Worm (Caenorhabditis elegans) whole organism, midembryonic: Measurements from ENCODE around the gene str-35.
A peak's percentile ranks its signal among the peaks of the same experiment; 100 is the strongest.

Experiments
- T22C8.4 ChIP-seq: fragments of 200-800 bp; sonication (Bioruptor generic); IDR thresholded peaks from 2 replicates; pipeline ENCODE4 v1.3.6; 2022; ENCODE audit warnings: missing genetic modification characterization, missing compliant biosample characterization
- cog-1 ChIP-seq: sonication (generic microtip); optimal IDR thresholded peaks from 2 replicates; lab custom pipeline; 2016; ENCODE audit warnings: missing genetic modification characterization, missing compliant biosample characterization
- flt-1 ChIP-seq: fragments of 200-800 bp; sonication (Bioruptor generic); IDR thresholded peaks from 2 replicates; pipeline ENCODE4 v1.3.6; 2022; ENCODE audit warnings: missing genetic modification characterization, missing compliant biosample characterization
- klf-2 ChIP-seq: fragments of 200-800 bp; sonication (Bioruptor generic); conservative IDR thresholded peaks from 2 replicates; pipeline ENCODE4 v1.3.6; 2022; ENCODE audit warnings: missing genetic modification reagents, missing genetic modification characterization, missing compliant biosample characterization
- med-1 ChIP-seq: sonication (generic microtip); optimal IDR thresholded peaks from 2 replicates; lab custom pipeline; 2017; ENCODE audit warnings: missing genetic modification characterization, mild to moderate bottlenecking, missing compliant biosample characterization, antibody characterized with exemption, missing genetic modification reagents; ENCODE audit not compliant: insufficient read depth
- ref-1 ChIP-seq: fragments of 200-800 bp; sonication (Bioruptor generic); conservative IDR thresholded peaks from 2 replicates; pipeline ENCODE4 v1.3.6; 2022; ENCODE audit warnings: missing genetic modification reagents, missing genetic modification characterization, missing compliant biosample characterization
- tab-1 ChIP-seq: fragments of 200-800 bp; sonication (Bioruptor generic); IDR thresholded peaks from 2 replicates; pipeline ENCODE4 v1.3.6; 2022; ENCODE audit warnings: missing genetic modification characterization, missing compliant biosample characterization
- ztf-23 ChIP-seq: fragments of 200-800 bp; sonication (Bioruptor generic); IDR thresholded peaks from 2 replicates; pipeline ENCODE4 v1.3.6; 2022; ENCODE audit warnings: missing genetic modification reagents, missing genetic modification characterization, missing compliant biosample characterization
- ztf-29 ChIP-seq: fragments of 200-800 bp; sonication (Bioruptor generic); IDR thresholded peaks from 2 replicates; pipeline ENCODE4 v1.3.6; 2022; ENCODE audit warnings: missing genetic modification reagents, missing genetic modification characterization, missing compliant biosample characterization

The str-35 gene

DNA sequence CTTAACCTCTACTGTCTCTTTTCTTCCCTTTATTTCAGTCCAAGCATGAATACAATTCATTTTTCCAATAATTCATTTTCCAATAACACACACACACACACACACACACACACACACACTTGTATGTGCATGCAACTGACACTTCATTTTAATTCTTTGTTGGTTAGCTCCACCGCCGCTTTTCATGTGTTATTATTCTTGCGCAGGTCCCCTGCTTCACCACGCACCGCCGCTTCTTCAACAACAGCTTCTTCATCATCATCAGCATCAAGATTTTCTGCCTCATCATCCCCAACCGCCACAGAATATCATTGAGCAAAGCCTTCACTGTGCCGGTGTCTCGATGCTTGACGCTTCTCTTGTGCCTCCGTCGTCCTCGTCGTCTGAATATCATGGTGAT, 29.8 kb downstream of the str-35 start:
- no peak for TF ChIP-seq med-1
- TF ChIP-seq ztf-29 (GFP tag; lab: Robert Waterston, UW): no peak
- TF ChIP-seq klf-2 (GFP tag; lab: Robert Waterston, UW): no peak
- TF ChIP-seq cog-1 (tag; lab: Kevin White, UChicago): no peak
- TF ChIP-seq ztf-23 (GFP tag; lab: Robert Waterston, UW): no peak
- no peak for TF ChIP-seq tab-1 (GFP tag; lab: Robert Waterston, UW)
- no peak for TF ChIP-seq T22C8.4 (GFP tag; lab: Robert Waterston, UW)
- TF ChIP-seq flt-1 (GFP tag; lab: Robert Waterston, UW): no peak
- TF ChIP-seq ref-1 (GFP tag; lab: Robert Waterston, UW): no peak

DNA sequence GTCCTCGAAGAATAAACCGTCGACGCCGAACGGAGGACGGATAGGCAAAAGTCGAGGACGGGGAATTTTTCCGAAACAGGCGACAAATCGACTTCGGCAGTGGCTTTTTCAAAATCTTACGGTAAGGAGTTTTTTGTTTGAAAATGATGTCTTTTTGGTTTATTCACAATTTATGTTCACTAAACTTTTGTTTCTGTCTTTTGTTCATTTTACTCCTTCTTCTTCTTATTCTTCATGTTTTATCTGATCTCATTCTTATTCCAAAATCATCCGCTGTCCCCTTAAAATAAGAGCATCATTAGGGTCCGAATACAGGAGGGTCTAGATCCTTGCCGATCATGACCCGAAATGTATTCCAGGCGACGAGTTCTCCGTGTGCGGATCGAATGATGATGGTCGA, 30.4 kb downstream of the str-35 start:
- TF ChIP-seq ztf-23 (GFP tag; lab: Robert Waterston, UW): no peak

DNA sequence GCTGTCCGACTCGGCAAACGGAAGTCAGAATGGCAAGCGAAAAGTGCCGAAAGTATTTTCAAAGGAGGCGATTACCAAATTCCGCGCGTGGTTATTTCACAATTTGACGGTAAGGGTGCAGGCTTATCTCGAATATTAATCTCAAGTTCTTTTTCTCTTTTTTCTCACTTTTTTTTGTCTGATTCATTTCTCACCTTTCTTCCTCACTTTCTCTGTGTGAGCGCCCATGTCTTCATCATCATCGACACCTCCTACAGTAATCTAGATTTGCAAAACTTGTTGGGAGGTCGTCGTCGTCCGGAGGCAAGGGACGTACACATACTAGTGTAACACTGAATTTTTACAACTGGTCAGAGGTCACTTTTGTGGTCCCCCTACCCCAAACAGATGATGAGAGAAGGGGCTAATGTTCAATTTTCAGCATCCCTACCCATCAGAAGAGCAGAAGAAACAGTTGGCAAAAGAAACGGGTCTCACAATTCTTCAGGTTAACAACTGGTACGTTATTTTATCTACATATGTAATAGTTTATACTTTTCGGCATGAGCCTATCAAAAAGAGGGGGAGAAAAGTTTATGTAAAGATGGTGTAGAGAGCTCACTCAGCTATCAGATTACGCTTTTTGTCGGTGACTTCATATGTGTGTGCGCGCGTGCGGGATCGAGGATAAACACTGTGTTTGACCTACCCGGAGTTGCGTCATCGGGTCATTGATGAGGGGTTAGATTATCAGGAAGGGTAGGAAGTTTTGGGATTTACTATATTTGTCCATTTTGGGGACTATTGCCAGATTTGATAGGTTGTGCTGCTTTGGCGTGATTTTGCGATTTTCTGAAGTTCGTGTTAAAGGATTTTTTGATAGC, 31.0 kb downstream of the str-35 start:
- TF ChIP-seq tab-1 (GFP tag; lab: Robert Waterston, UW) (no peak), T22C8.4 (GFP tag; lab: Robert Waterston, UW) (no peak), ztf-23 (GFP tag; lab: Robert Waterston, UW) (no peak), med-1 (no peak), klf-2 (GFP tag; lab: Robert Waterston, UW) (no peak), ref-1 (GFP tag; lab: Robert Waterston, UW) (no peak), cog-1 (tag; lab: Kevin White, UChicago) (no peak), ztf-29 (GFP tag; lab: Robert Waterston, UW) (no peak), flt-1 (GFP tag; lab: Robert Waterston, UW) (no peak)

DNA sequence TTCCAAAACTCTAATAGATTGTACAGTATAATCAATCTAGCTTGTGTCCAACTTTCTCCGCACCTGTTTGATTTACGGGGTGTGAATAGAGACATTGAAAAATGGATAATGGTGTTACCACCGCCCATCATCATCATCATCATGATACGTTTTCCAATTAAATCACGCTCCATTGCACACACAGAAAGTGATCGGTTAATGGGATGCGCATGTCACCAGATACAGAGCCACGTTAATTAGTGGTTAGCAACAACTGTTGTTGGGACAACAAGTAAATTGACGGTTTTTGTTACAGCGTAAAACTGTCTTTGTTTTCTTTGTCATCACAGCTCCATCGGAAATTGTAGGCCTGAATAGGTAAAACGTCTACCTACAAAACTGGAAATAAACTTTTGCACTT, 32.0 kb downstream of the str-35 start:
- 0 out of 2 replicates have a peak, but pooled peaks have one; percentile 7 for TF ChIP-seq flt-1 (GFP tag; lab: Robert Waterston, UW)
- no peak for TF ChIP-seq tab-1 (GFP tag; lab: Robert Waterston, UW)

DNA sequence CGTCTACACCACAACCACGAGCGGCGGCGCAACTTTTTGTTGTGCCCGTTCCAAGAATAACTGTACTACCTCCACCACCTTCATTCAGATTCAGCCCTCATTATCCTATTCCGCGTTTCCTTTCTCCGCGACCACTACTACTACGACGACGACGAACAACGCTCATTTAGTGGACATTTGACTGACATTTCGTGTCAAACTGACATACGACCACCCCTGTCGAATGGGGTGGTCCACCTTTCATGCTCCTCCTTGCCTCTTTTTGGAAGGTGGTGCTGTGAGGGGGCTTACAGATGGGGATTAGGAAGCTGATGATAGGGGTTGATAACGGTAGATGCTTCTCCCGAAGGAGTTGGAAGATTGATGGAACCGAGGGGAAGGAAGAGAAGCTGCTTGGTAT, 32.5 kb downstream of the str-35 start:
- TF ChIP-seq ztf-29 (GFP tag; lab: Robert Waterston, UW) (0 out of 2 replicates have a peak, but pooled peaks have one; percentile 32), ztf-23 (GFP tag; lab: Robert Waterston, UW) (no peak), klf-2 (GFP tag; lab: Robert Waterston, UW) (no peak)

DNA sequence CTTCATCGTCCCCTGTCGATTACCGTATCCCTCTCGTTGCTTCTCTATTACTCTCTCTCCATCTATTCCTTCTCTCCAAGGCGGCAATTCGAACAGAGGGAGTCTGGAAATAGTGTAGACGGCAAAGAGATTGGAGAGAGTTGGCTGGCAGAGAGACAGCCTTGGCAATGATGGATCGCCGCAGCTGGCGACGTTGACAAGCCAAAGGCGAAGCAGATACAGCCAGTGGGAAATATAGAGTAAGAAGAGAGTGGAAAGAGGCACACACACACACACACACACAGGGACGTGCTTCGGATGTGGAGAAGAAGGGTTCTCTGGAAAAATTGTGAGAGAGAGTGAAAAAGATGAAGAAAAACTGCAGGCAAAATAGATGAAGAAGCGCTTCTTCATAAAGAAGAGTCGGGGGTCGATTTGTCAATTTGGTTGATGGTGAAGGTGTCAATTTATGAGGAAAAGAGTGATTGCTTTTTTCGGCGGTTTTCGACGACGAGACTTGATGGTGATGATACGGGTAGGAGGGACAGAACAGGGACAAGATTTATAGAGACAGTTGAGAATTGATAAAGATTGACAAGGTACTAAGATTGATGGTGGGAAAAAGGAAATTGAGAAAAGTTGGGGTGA, 33.3 kb downstream of the str-35 start:
- TF ChIP-seq T22C8.4 (GFP tag; lab: Robert Waterston, UW) (no peak), ztf-29 (GFP tag; lab: Robert Waterston, UW) (peak; percentile 64; the same call in 1 of the 2 replicates)

DNA sequence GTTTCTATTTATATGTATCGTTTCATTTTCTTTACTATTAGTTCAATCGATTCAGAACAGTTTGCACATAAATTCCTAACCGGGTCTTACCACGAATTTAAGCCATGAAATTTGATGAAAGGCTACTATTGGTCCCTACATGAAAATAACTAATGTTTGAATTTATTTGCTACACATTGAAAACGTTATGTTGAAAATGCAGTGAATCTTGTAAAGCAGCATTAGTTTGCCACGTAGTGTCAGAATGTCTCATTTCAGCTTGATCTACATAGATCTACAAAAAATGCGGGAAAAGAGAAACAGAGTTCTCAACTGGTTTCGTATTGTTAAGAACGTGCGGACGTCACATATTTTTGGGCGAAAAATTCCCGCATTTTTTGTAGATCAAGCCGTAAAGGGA, 34.1 kb downstream of the str-35 start:
- no peak for TF ChIP-seq ref-1 (GFP tag; lab: Robert Waterston, UW)
- no peak for TF ChIP-seq tab-1 (GFP tag; lab: Robert Waterston, UW)
- TF ChIP-seq ztf-29 (GFP tag; lab: Robert Waterston, UW): no peak
- TF ChIP-seq med-1: no peak
- TF ChIP-seq cog-1 (tag; lab: Kevin White, UChicago): no peak
- TF ChIP-seq ztf-23 (GFP tag; lab: Robert Waterston, UW): no peak
- TF ChIP-seq flt-1 (GFP tag; lab: Robert Waterston, UW): no peak
- no peak for TF ChIP-seq klf-2 (GFP tag; lab: Robert Waterston, UW)
- TF ChIP-seq T22C8.4 (GFP tag; lab: Robert Waterston, UW): no peak

DNA sequence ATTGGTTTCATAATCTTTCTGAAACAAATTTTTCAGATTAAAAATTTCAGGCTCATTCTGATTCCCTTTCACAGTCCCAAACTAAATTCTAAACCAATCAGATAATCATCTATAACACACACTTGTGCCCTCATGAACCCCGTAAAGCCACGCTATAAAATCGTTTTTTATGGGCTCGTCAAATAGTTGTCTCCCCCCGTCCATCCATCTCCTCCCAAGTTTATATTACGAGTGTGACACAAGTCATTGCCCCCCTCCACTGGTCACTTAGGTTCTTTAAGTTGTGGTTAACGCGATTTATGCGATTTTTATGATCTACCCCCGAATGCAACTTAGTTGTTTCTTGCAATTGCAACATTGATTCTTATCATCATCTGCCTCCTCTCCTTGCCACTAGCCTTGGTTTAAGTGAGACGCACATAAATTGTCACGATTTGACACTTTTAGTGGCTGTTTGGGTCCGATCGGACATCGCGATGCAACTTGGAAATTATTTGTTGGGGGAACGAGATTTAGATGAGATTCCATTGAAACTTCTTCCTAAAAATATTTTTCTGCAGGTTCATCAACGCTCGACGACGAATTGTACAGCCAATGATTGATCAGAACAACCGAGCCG, 34.8 kb downstream of the str-35 start:
- TF ChIP-seq ztf-23 (GFP tag; lab: Robert Waterston, UW) (no peak), klf-2 (GFP tag; lab: Robert Waterston, UW) (no peak), cog-1 (tag; lab: Kevin White, UChicago) (no peak), flt-1 (GFP tag; lab: Robert Waterston, UW) (no peak), tab-1 (GFP tag; lab: Robert Waterston, UW) (no peak), T22C8.4 (GFP tag; lab: Robert Waterston, UW) (no peak), med-1 (no peak)

DNA sequence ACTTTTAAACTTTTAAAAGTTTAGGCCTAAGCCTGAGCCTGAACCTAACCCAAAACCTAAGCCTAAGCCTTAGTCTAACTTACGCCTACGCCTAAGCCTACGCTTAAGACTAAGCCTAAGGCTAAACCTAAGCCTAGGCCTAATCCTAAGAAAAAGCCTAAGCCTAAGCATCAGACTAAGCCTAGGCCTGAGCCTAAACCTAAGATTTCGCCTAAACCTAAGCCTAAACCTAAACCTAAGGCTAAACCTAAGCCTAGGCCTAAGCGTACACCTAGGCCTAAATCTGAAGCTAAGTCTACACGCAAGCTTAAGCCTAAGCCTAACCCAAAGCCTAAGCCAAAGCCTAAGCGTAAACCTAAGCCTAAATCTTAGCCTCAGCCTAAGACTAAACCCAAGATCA, 35.7 kb downstream of the str-35 start:
- TF ChIP-seq flt-1 (GFP tag; lab: Robert Waterston, UW) (no peak), tab-1 (GFP tag; lab: Robert Waterston, UW) (peak; percentile 27; the same call in 1 of the 2 replicates), T22C8.4 (GFP tag; lab: Robert Waterston, UW) (no peak), ztf-29 (GFP tag; lab: Robert Waterston, UW) (0 out of 2 replicates have a peak, but pooled peaks have one; percentile 15), cog-1 (tag; lab: Kevin White, UChicago) (no peak)

DNA sequence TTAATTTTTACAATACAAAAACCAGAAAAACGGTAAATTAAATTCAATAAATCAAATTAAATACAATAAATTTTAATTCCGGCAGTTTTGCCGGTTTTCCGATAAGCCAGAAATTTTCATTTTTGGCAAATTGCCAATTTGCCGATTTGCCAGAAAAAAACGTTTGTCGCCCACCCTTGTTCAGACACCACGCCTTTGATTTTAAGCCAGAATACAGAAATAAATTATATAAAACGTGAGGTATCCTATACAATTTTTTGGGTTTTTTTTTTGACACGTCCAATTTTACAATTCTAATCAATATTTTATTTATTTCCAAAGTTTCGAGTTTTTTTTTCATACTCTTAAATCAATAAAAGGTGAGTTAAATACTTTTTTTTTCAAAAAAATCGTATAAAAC, 38.1 kb downstream of the str-35 start, which contains the start of gene T28F12.1:
TSS of gene T28F12.1 (plus strand) at position 301 of the 400 bp plus-strand sequence.
- no peak for TF ChIP-seq cog-1 (tag; lab: Kevin White, UChicago)
- TF ChIP-seq ztf-29 (GFP tag; lab: Robert Waterston, UW): no peak
